Worm (Caenorhabditis elegans): ENCODE results near the gene C49C8.5.

ce11 chrIV:8697436-8697835, 44.0 kb upstream of the C49C8.5 start, which contains the start of gene ttll-11:
- TF ChIP-seq him-1 (tag; optimal IDR thresholded peaks at IDR 0.05) (no peak), W03F9.2 (tag; optimal IDR thresholded peaks at IDR 0.05) (no peak)

Data from whole organism, L4/young adult.